Worm (Caenorhabditis elegans): ENCODE results near the gene Y37D8A.19.

DNA sequence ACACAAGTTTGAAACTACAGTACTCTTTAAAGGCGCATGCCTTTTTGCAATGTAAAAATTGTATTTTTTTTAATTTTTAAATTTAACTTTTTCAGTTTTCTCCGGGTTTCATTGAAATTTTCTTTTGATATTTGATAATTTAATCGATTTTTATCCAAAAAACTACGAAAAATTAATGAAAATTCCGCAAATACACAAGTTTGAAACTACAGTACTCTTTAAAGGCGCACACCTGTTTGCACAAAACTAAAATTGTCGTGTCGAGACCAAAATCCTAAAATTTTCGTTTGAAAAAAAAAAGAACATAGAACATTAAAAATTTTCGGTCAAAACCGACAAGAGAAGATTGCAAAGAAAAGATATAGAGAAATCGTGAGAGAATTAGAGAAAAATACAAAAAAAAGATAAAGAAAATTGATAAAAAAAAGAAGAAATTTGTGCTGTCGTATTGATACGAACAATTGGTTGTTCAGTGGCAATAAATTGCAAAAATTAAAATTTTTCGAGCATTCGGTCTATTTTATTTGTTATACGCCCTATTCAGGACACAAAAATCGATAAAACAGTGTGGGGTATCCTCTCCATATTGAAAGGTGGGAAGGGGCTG, 37.9 kb downstream of the Y37D8A.19 start:
- TF ChIP-seq tab-1 (GFP tag; IDR thresholded peaks at IDR 0.05) (no peak), T22C8.4 (GFP tag; IDR thresholded peaks at IDR 0.05) (peak; percentile 66; the same call in 1 of the 2 replicates), klf-2 (GFP tag; conservative IDR thresholded peaks at IDR 0.05) (no peak), flt-1 (GFP tag; IDR thresholded peaks at IDR 0.05) (no peak), cog-1 (tag; optimal IDR thresholded peaks at IDR 0.05) (no peak), ztf-29 (GFP tag; IDR thresholded peaks at IDR 0.05) (no peak)

Data from whole organism, midembryonic.